Fruit fly (Drosophila melanogaster) whole organism, embryonic: ENCODE results near the gene CG8958.
A peak's percentile ranks its signal among the peaks of the same experiment; 100 is the strongest.

Experiments used
- Atf-2 ChIP-seq: fragments of 200-800 bp; sonication (Bioruptor generic); optimal IDR thresholded peaks from 2 replicates; lab custom pipeline; 2016; ENCODE audit warnings: missing biosample characterization, missing genetic modification characterization
- CG10267 ChIP-seq: fragments of 200-800 bp; sonication (Bioruptor generic); optimal IDR thresholded peaks from 2 replicates; lab custom pipeline; 2018; ENCODE audit warnings: missing biosample characterization, mild to moderate bottlenecking, missing genetic modification characterization, moderate library complexity
- CG10366 ChIP-seq: fragments of 200-800 bp; sonication (Bioruptor generic); IDR thresholded peaks from 2 replicates; pipeline ENCODE4 v1.3.6; 2022; ENCODE audit warnings: missing biosample characterization, missing genetic modification characterization
- CG10543 ChIP-seq: fragments of 200-800 bp; sonication (Bioruptor generic); optimal IDR thresholded peaks from 3 replicates; lab custom pipeline; 2017; ENCODE audit warnings: missing biosample characterization, mild to moderate bottlenecking, missing genetic modification characterization, moderate library complexity
- CG10979 ChIP-seq: fragments of 200-800 bp; sonication (Bioruptor generic); optimal IDR thresholded peaks from 2 replicates; lab custom pipeline; 2018; ENCODE audit warnings: missing biosample characterization, mild to moderate bottlenecking, missing genetic modification characterization, moderate library complexity
- CG11247 ChIP-seq: fragments of 200-800 bp; sonication (Bioruptor generic); IDR thresholded peaks from 2 replicates; pipeline ENCODE4 v1.3.6; 2022; ENCODE audit warnings: missing biosample characterization, missing genetic modification characterization
- CG11723 ChIP-seq: fragments of 200-800 bp; sonication (Bioruptor generic); optimal IDR thresholded peaks from 2 replicates; lab custom pipeline; 2017; ENCODE audit warnings: missing biosample characterization, mild to moderate bottlenecking, missing genetic modification characterization
- CG1233 ChIP-seq: fragments of 200-800 bp; sonication (Bioruptor generic); optimal IDR thresholded peaks from 4 replicates; lab custom pipeline; 2018; ENCODE audit warnings: missing biosample characterization, mild to moderate bottlenecking, missing genetic modification characterization
- CG13123 ChIP-seq: fragments of 200-800 bp; sonication (Bioruptor generic); optimal IDR thresholded peaks from 2 replicates; lab custom pipeline; 2016; ENCODE audit warnings: missing biosample characterization, missing genetic modification characterization
- CG15479 ChIP-seq: fragments of 200-800 bp; sonication (Bioruptor generic); optimal IDR thresholded peaks from 3 replicates; lab custom pipeline; 2019; ENCODE audit warnings: missing biosample characterization, mild to moderate bottlenecking, missing genetic modification characterization, moderate library complexity
- CG17186 ChIP-seq: fragments of 200-800 bp; sonication (Bioruptor generic); optimal IDR thresholded peaks from 3 replicates; lab custom pipeline; 2017; ENCODE audit warnings: missing biosample characterization, missing genetic modification reagents, missing genetic modification characterization
- CG17361 ChIP-seq: fragments of 200-800 bp; sonication (Bioruptor generic); IDR thresholded peaks from 3 replicates; pipeline ENCODE4 v1.3.6; 2022; ENCODE audit warnings: missing biosample characterization, missing genetic modification characterization
- CG18619 ChIP-seq: fragments of 200-800 bp; sonication (Bioruptor generic); optimal IDR thresholded peaks from 3 replicates; lab custom pipeline; 2017; ENCODE audit warnings: missing biosample characterization, mild to moderate bottlenecking, missing genetic modification characterization
- CG31388 ChIP-seq: fragments of 200-800 bp; sonication (Bioruptor generic); optimal IDR thresholded peaks from 2 replicates; lab custom pipeline; 2016; ENCODE audit warnings: missing biosample characterization, missing genetic modification characterization
- CG3163 ChIP-seq: fragments of 200-800 bp; sonication (Bioruptor generic); optimal IDR thresholded peaks from 3 replicates; lab custom pipeline; 2016; ENCODE audit warnings: missing biosample characterization, missing genetic modification characterization
- CG3726 ChIP-seq: fragments of 200-800 bp; sonication (Bioruptor generic); IDR thresholded peaks from 3 replicates; pipeline ENCODE4, ENCODE4 v1.3.6; 2022; ENCODE audit warnings: missing biosample characterization, missing genetic modification characterization
- CG4820 ChIP-seq: fragments of 200-800 bp; sonication (Bioruptor generic); optimal IDR thresholded peaks from 3 replicates; lab custom pipeline; 2016; ENCODE audit warnings: missing biosample characterization, missing genetic modification characterization
- CG4854 ChIP-seq: fragments of 200-800 bp; sonication (Bioruptor generic); optimal IDR thresholded peaks from 2 replicates; lab custom pipeline; 2016; ENCODE audit warnings: missing biosample characterization, missing genetic modification characterization, inconsistent platforms
- CG6272 ChIP-seq: fragments of 200-800 bp; sonication (Bioruptor generic); IDR thresholded peaks from 2 replicates; pipeline ENCODE4 v1.3.6; 2022; ENCODE audit warnings: missing biosample characterization, missing genetic modification characterization
- CG8924 ChIP-seq: fragments of 200-800 bp; optimal IDR thresholded peaks from 3 replicates; lab custom pipeline; 2019; ENCODE audit warnings: missing biosample characterization, mild to moderate bottlenecking, missing genetic modification characterization, moderate library complexity
- CG9215 ChIP-seq: fragments of 200-800 bp; sonication (Bioruptor generic); IDR thresholded peaks from 2 replicates; pipeline ENCODE4 v1.3.6; 2022; ENCODE audit warnings: missing biosample characterization, missing genetic modification characterization
- CG9437 ChIP-seq: fragments of 200-800 bp; sonication (Bioruptor generic); optimal IDR thresholded peaks from 2 replicates; lab custom pipeline; 2018; ENCODE audit warnings: missing biosample characterization, mild to moderate bottlenecking, missing genetic modification characterization
- Chrac-16 ChIP-seq: fragments of 200-800 bp; sonication (Bioruptor generic); optimal IDR thresholded peaks from 3 replicates; lab custom pipeline; 2016; ENCODE audit warnings: missing biosample characterization, missing genetic modification characterization
- HHEX ChIP-seq: fragments of 200-800 bp; sonication (Bioruptor generic); optimal IDR thresholded peaks from 3 replicates; lab custom pipeline; 2017; ENCODE audit warnings: missing biosample characterization, mild to moderate bottlenecking, missing genetic modification characterization, missing genetic modification reagents
- Hr51 ChIP-seq, 2 experiments: fragments of 200-800 bp; sonication (Bioruptor generic); optimal IDR thresholded peaks; 2 replicates in 1 of 2; 3 replicates in 1 of 2; lab custom pipeline; 2016 to 2018; ENCODE audit warnings: missing biosample characterization in 2 of 2, missing genetic modification characterization in 2 of 2, mild to moderate bottlenecking in 1 of 2, moderate library complexity in 1 of 2
- Med ChIP-seq: fragments of 200-800 bp; sonication (Bioruptor generic); peaks from one replicate; lab custom pipeline; 2016; ENCODE audit warnings: missing biosample characterization, missing genetic modification characterization, mild to moderate bottlenecking, inconsistent platforms, moderate library complexity
- Mes4 ChIP-seq: fragments of 200-800 bp; sonication (Bioruptor generic); optimal IDR thresholded peaks from 2 replicates; lab custom pipeline; 2016; ENCODE audit warnings: missing biosample characterization, missing genetic modification characterization
- NC2α ChIP-seq: fragments of 200-800 bp; sonication (Bioruptor generic); optimal IDR thresholded peaks from 2 replicates; lab custom pipeline; 2016; ENCODE audit warnings: missing biosample characterization, missing genetic modification characterization
- Neu2 ChIP-seq: fragments of 200-800 bp; sonication (Bioruptor generic); optimal IDR thresholded peaks from 3 replicates; lab custom pipeline; 2016; ENCODE audit warnings: missing biosample characterization, missing genetic modification characterization, borderline replicate concordance
- Oaz ChIP-seq: fragments of 200-800 bp; sonication (Bioruptor generic); IDR thresholded peaks from 2 replicates; pipeline ENCODE4 v1.3.6; 2022; ENCODE audit warnings: missing biosample characterization, missing genetic modification characterization
- Optix ChIP-seq: fragments of 200-800 bp; sonication (Bioruptor generic); IDR thresholded peaks from 3 replicates; pipeline ENCODE4 v1.3.6; 2022; ENCODE audit warnings: missing biosample characterization, missing genetic modification characterization
- PHDP ChIP-seq: fragments of 200-800 bp; sonication (Bioruptor generic); optimal IDR thresholded peaks from 3 replicates; lab custom pipeline; 2018; ENCODE audit warnings: missing biosample characterization, mild to moderate bottlenecking, missing genetic modification characterization, moderate library complexity
- Poxn ChIP-seq: fragments of 200-800 bp; sonication (Bioruptor generic); IDR thresholded peaks from 2 replicates; pipeline ENCODE4 v1.3.6; 2022; ENCODE audit warnings: missing biosample characterization, missing genetic modification characterization
- Sox100B ChIP-seq: fragments of 200-800 bp; sonication (Bioruptor generic); optimal IDR thresholded peaks from 3 replicates; lab custom pipeline; 2018; ENCODE audit warnings: missing biosample characterization, mild to moderate bottlenecking, missing genetic modification characterization
- Taf1 ChIP-seq: fragments of 200-800 bp; sonication (Bioruptor generic); IDR thresholded peaks from 2 replicates; pipeline ENCODE4 v1.3.6; 2022; ENCODE audit warnings: missing biosample characterization, missing genetic modification characterization
- ara ChIP-seq: fragments of 200-800 bp; sonication (Bioruptor generic); IDR thresholded peaks from 2 replicates; pipeline ENCODE4 v1.3.6; 2022; ENCODE audit warnings: missing biosample characterization, missing genetic modification characterization
- cg ChIP-seq: fragments of 200-800 bp; sonication (Bioruptor generic); optimal IDR thresholded peaks from 3 replicates; lab custom pipeline; 2019; ENCODE audit warnings: missing biosample characterization, mild to moderate bottlenecking, missing genetic modification characterization, moderate library complexity
- ci ChIP-seq: fragments of 200-800 bp; sonication (Bioruptor generic); IDR thresholded peaks from 3 replicates; pipeline ENCODE4 v1.3.6; 2022; ENCODE audit warnings: missing biosample characterization, missing genetic modification characterization
- dmrt99B ChIP-seq: fragments of 200-800 bp; sonication (Bioruptor generic); optimal IDR thresholded peaks from 2 replicates; lab custom pipeline; 2018; ENCODE audit warnings: missing biosample characterization, mild to moderate bottlenecking, missing genetic modification characterization, moderate library complexity
- nerfin-2 ChIP-seq: fragments of 200-800 bp; sonication (Bioruptor generic); IDR thresholded peaks from 2 replicates; pipeline ENCODE4 v1.3.6; 2022; ENCODE audit warnings: missing biosample characterization, missing genetic modification characterization; ENCODE audit not compliant: partially characterized antibody
- oc ChIP-seq: fragments of 200-800 bp; sonication (Bioruptor generic); optimal IDR thresholded peaks from 2 replicates; lab custom pipeline; 2018; ENCODE audit warnings: missing biosample characterization, mild to moderate bottlenecking, missing genetic modification characterization, moderate library complexity
- org-1 ChIP-seq: fragments of 200-800 bp; sonication (Bioruptor generic); optimal IDR thresholded peaks from 2 replicates; lab custom pipeline; 2017; ENCODE audit warnings: missing biosample characterization, missing genetic modification characterization
- seq ChIP-seq: fragments of 200-800 bp; sonication (Bioruptor generic); IDR thresholded peaks from 2 replicates; pipeline ENCODE4 v1.3.6; 2022; ENCODE audit warnings: missing biosample characterization, missing genetic modification characterization
- sob ChIP-seq: fragments of 200-800 bp; sonication (Bioruptor generic); IDR thresholded peaks from 2 replicates; pipeline ENCODE4 v1.3.6; 2022; ENCODE audit warnings: missing biosample characterization, missing genetic modification characterization
- sr ChIP-seq: fragments of 200-800 bp; sonication (Bioruptor generic); IDR thresholded peaks from 3 replicates; pipeline ENCODE4 v1.3.6; 2022; ENCODE audit warnings: missing biosample characterization, missing genetic modification characterization
- trh ChIP-seq: fragments of 200-800 bp; sonication (Bioruptor generic); optimal IDR thresholded peaks from 2 replicates; lab custom pipeline; 2016; ENCODE audit warnings: missing biosample characterization, missing genetic modification characterization
- unc-4 ChIP-seq: fragments of 200-800 bp; sonication (Bioruptor generic); IDR thresholded peaks from 2 replicates; pipeline ENCODE4 v1.3.6; 2022; ENCODE audit warnings: missing biosample characterization, missing genetic modification characterization; ENCODE audit not compliant: partially characterized antibody
- zfh1 ChIP-seq: fragments of 200-800 bp; sonication (Bioruptor generic); IDR thresholded peaks from 3 replicates; pipeline ENCODE4 v1.3.6; 2022; ENCODE audit warnings: missing biosample characterization, missing genetic modification characterization

CG8958 gene

dm6 chrX:16090179-16091144 lies 7.4 kb downstream of the CG8958 start (continued):
- TF ChIP-seq Taf1 (GFP tag; lab: Robert Waterston, UW) (peak; percentile 79), Atf-2 (peak; percentile 84), CG10366 (peak; percentile 92), ci (peak; percentile 94), CG9215 (GFP tag; lab: Robert Waterston, UW) (peak; percentile 79), zfh1 (GFP tag; lab: Robert Waterston, UW) (peak; percentile 91), cg (no peak), unc-4 (GFP tag; lab: Robert Waterston, UW) (no peak), CG17361 (peak; percentile 85), CG9437 (GFP tag; lab: Kevin White, UChicago) (peak; percentile 77), Optix (GFP tag; lab: Robert Waterston, UW) (peak; percentile 84), CG18619 (GFP tag; lab: Kevin White, UChicago) (peak; percentile 89), Neu2 (GFP tag; lab: Kevin White, UChicago) (no peak), ara (GFP tag; lab: Robert Waterston, UW) (peak; percentile 82), Mes4 (peak; percentile 72), Poxn (GFP tag; lab: Robert Waterston, UW) (peak; percentile 80), nerfin-2 (GFP tag; lab: Robert Waterston, UW) (no peak), CG17186 (GFP tag; lab: Kevin White, UChicago) (peak; percentile 61), org-1 (peak; percentile 74), CG10267 (peak; percentile 68), CG13123 (GFP tag; lab: Kevin White, UChicago) (peak; percentile 73), oc (tag; lab: Kevin White, UChicago) (peak; percentile 77), PHDP (peak; percentile 93), seq (peak; percentile 90), NC2α (GFP tag; lab: Kevin White, UChicago) (peak; percentile 54), CG3726 (GFP tag; lab: Robert Waterston, UW) (peak; percentile 76; the same call in 1 of the 3 replicates), HHEX (GFP tag; lab: Kevin White, UChicago) (peak; percentile 90), Chrac-16 (GFP tag; lab: Kevin White, UChicago) (peak; percentile 85), CG15479 (GFP tag; lab: Kevin White, UChicago) (no peak), CG11723 (GFP tag; lab: Kevin White, UChicago) (peak; percentile 84), sr (GFP tag; lab: Robert Waterston, UW) (peak; percentile 72; the same call in 2 of the 3 replicates), CG4820 (GFP tag; lab: Kevin White, UChicago) (peak; percentile 82), Oaz (peak; percentile 92), CG11247 (peak; percentile 89), CG1233 (GFP tag; lab: Kevin White, UChicago) (peak; percentile 90), CG8924 (tag; lab: Kevin White, UChicago) (peak; percentile 82), CG10979 (tag; lab: Kevin White, UChicago) (peak; percentile 72), CG31388 (GFP tag; lab: Kevin White, UChicago) (peak; percentile 71), CG3163 (GFP tag; lab: Kevin White, UChicago) (peak; percentile 67), dmrt99B (peak; percentile 93), trh (GFP tag; lab: Kevin White, UChicago) (peak; percentile 59), Sox100B (peak; percentile 75), Med (GFP tag; lab: Kevin White, UChicago) (peak; percentile 99), CG4854 (GFP tag; lab: Kevin White, UChicago) (peak; percentile 85), CG6272 (peak; percentile 68), CG10543 (GFP tag; lab: Kevin White, UChicago) (peak; percentile 93), Hr51 (GFP tag; optimal IDR thresholded peaks at IDR 0.05; lab: Kevin White, UChicago) (peak; percentile 70 to 91), sob (peak; percentile 94)
